Worm (Caenorhabditis elegans) whole organism, L4 larva: Measurements from ENCODE around the gene C50F4.12.
A peak's percentile ranks its signal among the peaks of the same experiment; 100 is the strongest.

ENCODE experiments used
- F44E2.7 ChIP-seq: fragments of 200-800 bp; sonication (Bioruptor generic); IDR thresholded peaks from 2 replicates; pipeline ENCODE4 v2.1.2; 2022; ENCODE audit warnings: missing genetic modification characterization, missing compliant biosample characterization
- T20F7.1 ChIP-seq: fragments of 200-800 bp; sonication (Bioruptor generic); optimal IDR thresholded peaks from 2 replicates; lab custom pipeline; 2018; ENCODE audit warnings: mild to moderate bottlenecking, missing genetic modification characterization, missing compliant biosample characterization
- Y48G9A.11 ChIP-seq: fragments of 200-800 bp; sonication (Bioruptor generic); IDR thresholded peaks from 2 replicates; pipeline ENCODE4 v1.3.6; 2022; ENCODE audit warnings: missing genetic modification reagents, missing genetic modification characterization, missing compliant biosample characterization
- Y75B8A.6 ChIP-seq: fragments of 200-800 bp; sonication (Bioruptor generic); IDR thresholded peaks from 2 replicates; pipeline ENCODE4 v1.3.6; 2022; ENCODE audit warnings: missing genetic modification reagents, missing genetic modification characterization, missing compliant biosample characterization
- attf-4 ChIP-seq: sonication (generic microtip); optimal IDR thresholded peaks from 3 replicates; lab custom pipeline; 2017; ENCODE audit warnings: missing biosample characterization, missing genetic modification characterization
- ceh-28 ChIP-seq: fragments of 150-350 bp; optimal IDR thresholded peaks from 2 replicates; lab custom pipeline; 2014; ENCODE audit warnings: missing biosample characterization, missing genetic modification reagents, missing genetic modification characterization
- ceh-44 ChIP-seq: fragments of 200-800 bp; sonication (Bioruptor generic); IDR thresholded peaks from 2 replicates; pipeline ENCODE4 v1.3.6; 2022; ENCODE audit warnings: missing genetic modification reagents, missing genetic modification characterization, missing compliant biosample characterization
- ceh-62 ChIP-seq: sonication (generic microtip); optimal IDR thresholded peaks from 2 replicates; lab custom pipeline; 2017; ENCODE audit warnings: missing biosample characterization, missing genetic modification characterization
- ctbp-1 ChIP-seq: fragments of 200-800 bp; sonication (Bioruptor generic); IDR thresholded peaks from 2 replicates; pipeline ENCODE4 v1.3.6; 2022; ENCODE audit warnings: missing genetic modification reagents, missing genetic modification characterization, missing compliant biosample characterization
- daf-12 ChIP-seq: fragments of 150-350 bp; optimal IDR thresholded peaks from 2 replicates; lab custom pipeline; 2014; ENCODE audit warnings: missing biosample characterization, missing genetic modification reagents, missing genetic modification characterization
- daf-16 ChIP-seq, 3 experiments: sonication (generic microtip); optimal IDR thresholded peaks; 2 replicates each; lab custom pipeline; 2016 to 2017; ENCODE audit warnings: missing genetic modification characterization in 3 of 3, missing genetic modification reagents in 3 of 3, mild to moderate bottlenecking in 2 of 3, missing compliant biosample characterization in 2 of 3, missing biosample characterization in 1 of 3, moderate library complexity in 1 of 3
- dmd-8 ChIP-seq: fragments of 200-800 bp; sonication (Bioruptor generic); IDR thresholded peaks from 2 replicates; pipeline ENCODE4 v1.3.6; 2022; ENCODE audit warnings: missing genetic modification characterization, missing compliant biosample characterization
- egl-27 ChIP-seq: sonication (generic microtip); optimal IDR thresholded peaks from 3 replicates; lab custom pipeline; 2017; ENCODE audit warnings: missing biosample characterization, missing genetic modification reagents, missing genetic modification characterization
- gei-8 ChIP-seq: fragments of 200-800 bp; sonication (Bioruptor generic); optimal IDR thresholded peaks from 2 replicates; lab custom pipeline; 2018; ENCODE audit warnings: mild to moderate bottlenecking, missing genetic modification characterization, missing compliant biosample characterization
- lim-7 ChIP-seq: fragments of 200-800 bp; sonication (Bioruptor generic); IDR thresholded peaks from 2 replicates; pipeline ENCODE4 v1.3.6; 2022; ENCODE audit warnings: missing genetic modification characterization, missing compliant biosample characterization
- lin-1 ChIP-seq: fragments of 200-800 bp; sonication (Bioruptor generic); IDR thresholded peaks from 2 replicates; pipeline ENCODE4 v1.3.6; 2022; ENCODE audit warnings: missing genetic modification reagents, missing genetic modification characterization, missing compliant biosample characterization
- lin-13 ChIP-seq: fragments of 150-350 bp; optimal IDR thresholded peaks from 2 replicates; lab custom pipeline; 2014; ENCODE audit warnings: missing biosample characterization, missing genetic modification reagents, missing genetic modification characterization
- lin-15B ChIP-seq: fragments of 150-350 bp; sonication (generic microtip); optimal IDR thresholded peaks from 3 replicates; lab custom pipeline; 2014; ENCODE audit warnings: missing biosample characterization, missing genetic modification characterization
- lin-38 ChIP-seq: fragments of 200-800 bp; sonication (Bioruptor generic); IDR thresholded peaks from 2 replicates; pipeline ENCODE4 v1.3.6; 2022; ENCODE audit warnings: missing genetic modification reagents, missing genetic modification characterization, missing compliant biosample characterization
- lir-3 ChIP-seq: sonication (generic microtip); optimal IDR thresholded peaks from 2 replicates; lab custom pipeline; 2016; ENCODE audit warnings: mild to moderate bottlenecking, missing genetic modification characterization, missing compliant biosample characterization
- lsy-2 ChIP-seq, 2 experiments: fragments of 150-350 bp in 1 of 2; sonication (generic microtip) in 1 of 2; optimal IDR thresholded peaks; 2 replicates each; lab custom pipeline; 2014 to 2017; ENCODE audit warnings: missing biosample characterization in 2 of 2, missing genetic modification characterization in 2 of 2
- mdl-1 ChIP-seq, 2 experiments: fragments of 150-350 bp in 1 of 2; sonication (generic microtip) in 1 of 2; optimal IDR thresholded peaks; 2 replicates each; lab custom pipeline; 2014 to 2017; ENCODE audit warnings: missing biosample characterization in 2 of 2, missing genetic modification characterization in 2 of 2
- mes-2 ChIP-seq: sonication (generic microtip); optimal IDR thresholded peaks from 2 replicates; lab custom pipeline; 2016; ENCODE audit warnings: missing genotype, mild to moderate bottlenecking, missing genetic modification characterization, missing compliant biosample characterization; ENCODE audit not compliant: poor library complexity, severe bottlenecking
- mxl-2 ChIP-seq: fragments of 200-800 bp; sonication (Bioruptor generic); conservative IDR thresholded peaks from 2 replicates; pipeline ENCODE4 v1.3.6; 2022; ENCODE audit warnings: missing genetic modification reagents, missing genetic modification characterization, missing compliant biosample characterization
- mxl-3 ChIP-seq: fragments of 200-800 bp; sonication (Bioruptor generic); optimal IDR thresholded peaks from 2 replicates; lab custom pipeline; 2018; ENCODE audit warnings: mild to moderate bottlenecking, missing genetic modification characterization, missing compliant biosample characterization
- nhr-102 ChIP-seq: sonication (generic microtip); optimal IDR thresholded peaks from 2 replicates; lab custom pipeline; 2016; ENCODE audit warnings: mild to moderate bottlenecking, missing genetic modification characterization, moderate library complexity, missing compliant biosample characterization
- nhr-111 ChIP-seq: fragments of 200-800 bp; sonication (Bioruptor generic); optimal IDR thresholded peaks from 2 replicates; lab custom pipeline; 2018; ENCODE audit warnings: mild to moderate bottlenecking, missing genetic modification characterization, missing compliant biosample characterization
- nhr-237 ChIP-seq: sonication (generic microtip); optimal IDR thresholded peaks from 2 replicates; lab custom pipeline; 2017; ENCODE audit warnings: missing biosample characterization, missing genetic modification characterization
- nhr-25 ChIP-seq: sonication (generic microtip); optimal IDR thresholded peaks from 2 replicates; lab custom pipeline; 2017; ENCODE audit warnings: missing genetic modification characterization, mild to moderate bottlenecking, missing compliant biosample characterization, antibody characterized with exemption, moderate library complexity, borderline replicate concordance; ENCODE audit not compliant: insufficient read depth
- nhr-41 ChIP-seq: fragments of 200-800 bp; sonication (Bioruptor generic); IDR thresholded peaks from 2 replicates; pipeline ENCODE4 v1.3.6; 2022; ENCODE audit warnings: missing genetic modification reagents, missing genetic modification characterization, missing compliant biosample characterization
- nhr-76 ChIP-seq: fragments of 150-350 bp; optimal IDR thresholded peaks from 2 replicates; lab custom pipeline; 2014; ENCODE audit warnings: missing biosample characterization, missing genetic modification characterization
- nhr-77 ChIP-seq: fragments of 150-350 bp; optimal IDR thresholded peaks from 2 replicates; lab custom pipeline; 2014; ENCODE audit warnings: missing biosample characterization, missing genetic modification characterization
- rbr-2 ChIP-seq: sonication (generic microtip); optimal IDR thresholded peaks from 2 replicates; lab custom pipeline; 2016; ENCODE audit warnings: missing genotype, missing genetic modification characterization, missing compliant biosample characterization
- saeg-2 ChIP-seq: fragments of 200-800 bp; sonication (Bioruptor generic); IDR thresholded peaks from 2 replicates; pipeline ENCODE4 v1.3.6; 2022; ENCODE audit warnings: missing genetic modification reagents, missing genetic modification characterization, missing compliant biosample characterization
- snpc-4 ChIP-seq: fragments of 150-350 bp; optimal IDR thresholded peaks from 2 replicates; lab custom pipeline; 2014; ENCODE audit warnings: missing biosample characterization, missing genetic modification characterization
- spr-1 ChIP-seq: sonication (generic microtip); optimal IDR thresholded peaks from 2 replicates; lab custom pipeline; 2016; ENCODE audit warnings: mild to moderate bottlenecking, missing genetic modification characterization, missing compliant biosample characterization
- tra-1 ChIP-seq: fragments of 200-800 bp; sonication (Bioruptor generic); IDR thresholded peaks from 2 replicates; pipeline ENCODE4 v1.3.6; 2022; ENCODE audit warnings: missing genetic modification reagents, missing genetic modification characterization, missing compliant biosample characterization
- unc-39 ChIP-seq: sonication (generic microtip); optimal IDR thresholded peaks from 2 replicates; lab custom pipeline; 2017; ENCODE audit warnings: missing biosample characterization, missing genetic modification characterization
- vab-7 ChIP-seq: fragments of 200-800 bp; sonication (Bioruptor generic); IDR thresholded peaks from 2 replicates; pipeline ENCODE4 v1.3.6; 2022; ENCODE audit warnings: missing genetic modification reagents, missing genetic modification characterization, missing compliant biosample characterization
- zip-11 ChIP-seq: fragments of 200-800 bp; sonication (Bioruptor generic); IDR thresholded peaks from 2 replicates; pipeline ENCODE4 v1.3.6; 2022; ENCODE audit warnings: missing genetic modification characterization, missing compliant biosample characterization
- ztf-7 ChIP-seq: fragments of 150-350 bp; optimal IDR thresholded peaks from 2 replicates; lab custom pipeline; 2014; ENCODE audit warnings: missing biosample characterization, missing genetic modification characterization

Gene C50F4.12

ce11 chrV:9503152-9503817 is 36.3 kb downstream of the C50F4.12 start (continued):
- TF ChIP-seq lin-13 (GFP tag; lab: Kevin White, UChicago) = no peak
- 0 out of 2 replicates have a peak, but pooled peaks have one; percentile 12 for TF ChIP-seq mxl-2 (GFP tag; lab: Robert Waterston, UW)
- peak; percentile 47 for TF ChIP-seq T20F7.1 (GFP tag; lab: Kevin White, UChicago)
- TF ChIP-seq Y75B8A.6 (GFP tag; lab: Robert Waterston, UW) = 0 out of 2 replicates have a peak, but pooled peaks have one; percentile 80
- peak; percentile 6 for TF ChIP-seq nhr-111 (GFP tag; lab: Kevin White, UChicago)
- no peak for TF ChIP-seq ceh-62
- TF ChIP-seq vab-7 = peak; percentile 80
- TF ChIP-seq Y48G9A.11 = peak; percentile 76
- no peak for TF ChIP-seq mdl-1 (tag; optimal IDR thresholded peaks at IDR 0.05; lab: Kevin White, UChicago)
- 0 out of 2 replicates have a peak, but pooled peaks have one; percentile 69 for TF ChIP-seq F44E2.7 (GFP tag; lab: Robert Waterston, UW)
- peak; percentile 49; the same call in 1 of the 2 replicates for TF ChIP-seq saeg-2 (GFP tag; lab: Robert Waterston, UW)
- TF ChIP-seq egl-27 (tag; lab: Kevin White, UChicago) = no peak
- TF ChIP-seq rbr-2 (tag; lab: Kevin White, UChicago) = peak; percentile 75
- TF ChIP-seq nhr-25 (tag; lab: Kevin White, UChicago) = peak; percentile 39
- peak; percentile 71 for TF ChIP-seq mes-2 (tag; lab: Kevin White, UChicago)
- TF ChIP-seq lin-15B (tag; lab: Kevin White, UChicago) = no peak
- no peak; the same call in 1 of the 2 replicates for TF ChIP-seq lin-38 (GFP tag; lab: Robert Waterston, UW)
- TF ChIP-seq spr-1 (tag; lab: Kevin White, UChicago) = peak; percentile 41
- peak; percentile 85 for TF ChIP-seq tra-1 (GFP tag; lab: Robert Waterston, UW)
- TF ChIP-seq lin-1 (GFP tag; lab: Robert Waterston, UW) = peak; percentile 67; the same call in 1 of the 2 replicates
- TF ChIP-seq ceh-44 (GFP tag; lab: Robert Waterston, UW) = 0 out of 2 replicates have a peak, but pooled peaks have one; percentile 43
- TF ChIP-seq nhr-102 (tag; lab: Kevin White, UChicago) = peak; percentile 68
- peak; percentile 87 for TF ChIP-seq lim-7 (GFP tag; lab: Robert Waterston, UW)
- peak; percentile 60 for TF ChIP-seq lir-3 (tag; lab: Kevin White, UChicago)
- TF ChIP-seq nhr-76 (tag; lab: Kevin White, UChicago) = no peak
- no peak for TF ChIP-seq unc-39 (tag; lab: Kevin White, UChicago)
- peak in 1 of 2 experiments; percentile 65 for TF ChIP-seq lsy-2 (tag; optimal IDR thresholded peaks at IDR 0.05; lab: Kevin White, UChicago)
- peak; percentile 87 for TF ChIP-seq ctbp-1 (GFP tag; lab: Robert Waterston, UW)
- TF ChIP-seq attf-4 = no peak
- no peak for TF ChIP-seq ztf-7 (tag; lab: Kevin White, UChicago)
- no peak for TF ChIP-seq ceh-28
- peak; percentile 12 for TF ChIP-seq nhr-77 (tag; lab: Kevin White, UChicago)
- TF ChIP-seq dmd-8 = peak; percentile 97
- peak; percentile 81 for TF ChIP-seq snpc-4 (tag; lab: Kevin White, UChicago)
- 0 out of 2 replicates have a peak, but pooled peaks have one; percentile 49 for TF ChIP-seq zip-11 (GFP tag; lab: Robert Waterston, UW)
- TF ChIP-seq daf-16 (GFP tag; optimal IDR thresholded peaks at IDR 0.05; lab: Kevin White, UChicago) = peak in 1 of 2 experiments; percentile 81
- peak; percentile 51 for TF ChIP-seq daf-16 (tag; optimal IDR thresholded peaks at IDR 0.05; lab: Kevin White, UChicago)
- peak; percentile 85 for TF ChIP-seq gei-8 (GFP tag; lab: Kevin White, UChicago)
- no peak for TF ChIP-seq daf-12 (tag; lab: Kevin White, UChicago)
- TF ChIP-seq mxl-3 (GFP tag; lab: Kevin White, UChicago) = peak; percentile 54
- TF ChIP-seq nhr-41 = peak; percentile 62; the same call in 1 of the 2 replicates
- TF ChIP-seq nhr-237 = no peak
